Worm (Caenorhabditis elegans): ENCODE results near the gene Y59C2A.2.

DNA sequence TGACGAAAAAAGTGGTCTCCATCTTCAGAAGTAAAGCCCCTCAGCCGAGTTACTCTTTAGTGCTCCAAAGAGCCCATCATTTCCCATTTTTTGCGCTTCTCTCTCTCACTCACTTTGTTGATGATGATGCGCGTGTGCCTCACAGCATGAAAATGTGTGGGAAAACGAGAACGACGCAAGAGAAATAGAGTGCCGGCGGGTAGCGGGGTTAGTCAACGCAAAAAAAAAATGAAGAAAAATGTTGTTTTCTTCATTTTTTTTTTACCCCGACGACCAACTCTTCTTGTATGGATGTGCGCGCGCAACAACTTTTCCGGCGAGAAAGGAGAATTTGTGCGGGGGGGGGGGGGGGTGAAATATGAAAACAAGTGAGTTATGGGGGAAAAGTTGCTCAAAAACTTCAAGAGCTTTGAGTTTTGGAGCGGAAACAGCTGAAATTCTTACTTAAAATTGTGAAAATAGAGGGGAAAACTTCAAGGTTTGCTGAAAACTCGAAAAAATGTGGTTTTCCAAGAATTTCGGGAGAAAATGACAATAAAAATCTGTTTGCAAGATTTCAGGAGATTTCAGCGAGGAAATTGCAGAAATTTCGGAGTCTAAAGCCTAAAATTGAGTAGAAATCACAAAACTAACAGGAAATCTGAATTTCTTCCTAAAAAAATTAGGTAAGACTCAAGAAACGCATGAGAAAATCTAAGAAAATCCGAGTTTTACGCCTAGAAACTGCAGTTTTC lies 6.2 kb downstream of the Y59C2A.2 start, which contains the start of gene C33C12.1:
- TF ChIP-seq him-1 (tag; optimal IDR thresholded peaks at IDR 0.05) = peak; percentile 7
- TF ChIP-seq W03F9.2 (tag; optimal IDR thresholded peaks at IDR 0.05) = no peak
